Fruit fly (Drosophila melanogaster): Measurements from ENCODE around the gene ICA69.

Gene ICA69

DNA sequence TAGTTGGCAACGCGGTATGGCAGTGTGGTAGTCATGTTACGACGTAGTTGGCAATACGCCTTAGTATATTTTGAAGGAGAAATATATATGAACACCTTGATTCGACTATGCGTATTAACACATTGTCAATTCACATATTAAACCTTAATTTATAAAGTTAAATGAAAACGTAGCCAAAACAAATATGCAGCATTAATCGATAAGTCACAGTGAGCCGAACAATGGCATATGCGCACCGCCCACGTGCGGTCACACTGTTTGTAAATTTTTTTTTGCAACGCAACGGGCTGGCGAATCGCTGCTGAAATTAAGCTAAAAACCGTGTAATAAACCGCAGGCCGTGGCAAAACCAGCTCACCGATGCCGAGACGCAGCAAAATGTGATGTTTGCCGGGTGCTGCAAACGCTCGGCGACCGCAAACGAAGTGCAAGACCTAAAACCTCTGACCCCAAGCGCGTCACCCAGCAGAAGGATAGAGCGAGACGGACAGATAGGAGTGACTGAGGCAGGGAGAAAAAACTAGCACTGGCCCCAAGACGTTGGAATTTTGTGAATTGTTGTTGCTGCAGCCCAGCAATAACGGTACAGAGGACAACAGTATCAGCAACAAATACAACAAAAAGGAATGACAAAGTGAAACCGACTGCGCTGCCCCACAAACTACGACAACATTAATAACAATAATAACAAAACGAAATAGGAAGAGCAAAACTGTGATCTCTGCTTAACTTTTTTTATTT, 44.5 kb downstream of the ICA69 start (continued):
- TF ChIP-seq CG2678 (tag; optimal IDR thresholded peaks at IDR 0.05) (no peak), CG14860 (GFP tag; IDR thresholded peaks at IDR 0.05; ENCODE audit: partially characterized antibody) (no peak), pita (GFP tag; optimal IDR thresholded peaks at IDR 0.05) (no peak), chm (GFP tag; IDR thresholded peaks at IDR 0.05) (peak; percentile 56; the same call in 1 of the 2 replicates), CkIIα-i1 (GFP tag; IDR thresholded peaks at IDR 0.05) (no peak), CG9727 (GFP tag; optimal IDR thresholded peaks at IDR 0.05) (no peak), caup (GFP tag; optimal IDR thresholded peaks at IDR 0.05; ENCODE audit: severe bottlenecking) (no peak), crc (GFP tag; optimal IDR thresholded peaks at IDR 0.05) (no peak), YL-1 (GFP tag; optimal IDR thresholded peaks at IDR 0.05) (peak; percentile 76), h (optimal IDR thresholded peaks at IDR 0.05) (no peak), CG2120 (GFP tag; optimal IDR thresholded peaks at IDR 0.05) (peak; percentile 36), chn (GFP tag; optimal IDR thresholded peaks at IDR 0.05) (peak; percentile 45), Antp (GFP tag; optimal IDR thresholded peaks at IDR 0.05) (no peak), CG10147 (GFP tag; optimal IDR thresholded peaks at IDR 0.05) (peak; percentile 6), sd (tag; optimal IDR thresholded peaks at IDR 0.05) (peak; percentile 85), mam (GFP tag; optimal IDR thresholded peaks at IDR 0.05) (no peak), salm (tag; optimal IDR thresholded peaks at IDR 0.05) (no peak), cas (GFP tag; IDR thresholded peaks at IDR 0.05) (no peak), CG7839 (tag; optimal IDR thresholded peaks at IDR 0.05) (no peak), HLHmδ (GFP tag; optimal IDR thresholded peaks at IDR 0.05) (no peak), kay (GFP tag; optimal IDR thresholded peaks at IDR 0.05) (no peak), Dip3 (GFP tag; optimal IDR thresholded peaks at IDR 0.05) (no peak), Bdp1 (GFP tag; optimal IDR thresholded peaks at IDR 0.05) (no peak), Atf-2 (GFP tag; optimal IDR thresholded peaks at IDR 0.05) (no peak), CG15514 (GFP tag; optimal IDR thresholded peaks at IDR 0.05) (peak; percentile 54), slou (GFP tag; optimal IDR thresholded peaks at IDR 0.05) (no peak), CG6654 (GFP tag; optimal IDR thresholded peaks at IDR 0.05) (no peak), CG11085 (GFP tag; IDR thresholded peaks at IDR 0.05) (no peak), CG6683 (GFP tag; optimal IDR thresholded peaks at IDR 0.05) (no peak), CG11696 (GFP tag; IDR thresholded peaks at IDR 0.05) (no peak), cwo (GFP tag; optimal IDR thresholded peaks at IDR 0.05) (no peak), CG6791 (GFP tag; IDR thresholded peaks at IDR 0.05; ENCODE audit: partially characterized antibody) (no peak), al (GFP tag; IDR thresholded peaks at IDR 0.05) (no peak), dati (GFP tag; IDR thresholded peaks at IDR 0.05) (no peak), Oaz (GFP tag; IDR thresholded peaks at IDR 0.05) (no peak), CTCF (GFP tag; optimal IDR thresholded peaks at IDR 0.05) (peak; percentile 28), CG4424 (GFP tag; optimal IDR thresholded peaks at IDR 0.05) (no peak), CG32772 (GFP tag; IDR thresholded peaks at IDR 0.05) (peak; percentile 76), CG17186 (GFP tag; optimal IDR thresholded peaks at IDR 0.05) (peak; percentile 69), CG15601 (tag; optimal IDR thresholded peaks at IDR 0.05) (no peak), ham (GFP tag; IDR thresholded peaks at IDR 0.05) (no peak)

- TF ChIP-seq bigmax (GFP tag; optimal IDR thresholded peaks at IDR 0.05) (peak; percentile 82), HHEX (GFP tag; optimal IDR thresholded peaks at IDR 0.05) (no peak), CG11504 (tag; optimal IDR thresholded peaks at IDR 0.05) (no peak), Bteb2 (GFP tag; optimal IDR thresholded peaks at IDR 0.05) (no peak), mirr (GFP tag; optimal IDR thresholded peaks at IDR 0.05) (peak; percentile 21), CG34422 (GFP tag; IDR thresholded peaks at IDR 0.05) (peak; percentile 13; the same call in 1 of the 3 replicates), chm (GFP tag; IDR thresholded peaks at IDR 0.05) (peak; percentile 52; the same call in 1 of the 2 replicates), sug (tag; optimal IDR thresholded peaks at IDR 0.05) (peak; percentile 45), kni (GFP tag; optimal IDR thresholded peaks at IDR 0.05) (no peak), CG34224 (GFP tag; IDR thresholded peaks at IDR 0.05; ENCODE audit: partially characterized antibody) (0 out of 3 replicates have a peak, but pooled peaks have one; percentile 46), CG17385 (GFP tag; optimal IDR thresholded peaks at IDR 0.05) (peak; percentile 98)
These were observed 45.2 kb downstream of the ICA69 start for dm6 chr3L:21176276-21176934.

All from whole organism, embryonic.